Worm (Caenorhabditis elegans) whole organism, L4 larva: ENCODE data around the gene C14E2.6.

Experiments
- attf-4 ChIP-seq: sonication (generic microtip); optimal IDR thresholded peaks from 3 replicates; lab custom pipeline; 2017; ENCODE audit warnings: missing biosample characterization, missing genetic modification characterization
- daf-12 ChIP-seq: fragments of 150-350 bp; optimal IDR thresholded peaks from 2 replicates; lab custom pipeline; 2014; ENCODE audit warnings: missing biosample characterization, missing genetic modification reagents, missing genetic modification characterization
- egl-27 ChIP-seq: sonication (generic microtip); optimal IDR thresholded peaks from 3 replicates; lab custom pipeline; 2017; ENCODE audit warnings: missing biosample characterization, missing genetic modification reagents, missing genetic modification characterization
- hlh-11 ChIP-seq: fragments of 200-800 bp; sonication (Bioruptor generic); optimal IDR thresholded peaks from 2 replicates; lab custom pipeline; 2018; ENCODE audit warnings: mild to moderate bottlenecking, missing genetic modification characterization, missing compliant biosample characterization
- lsy-2 ChIP-seq, 2 experiments: fragments of 150-350 bp in 1 of 2; sonication (generic microtip) in 1 of 2; optimal IDR thresholded peaks; 2 replicates each; lab custom pipeline; 2014 to 2017; ENCODE audit warnings: missing biosample characterization in 2 of 2, missing genetic modification characterization in 2 of 2
- madf-5 ChIP-seq, 2 experiments: fragments of 200-800 bp; sonication (Bioruptor generic); IDR thresholded peaks; 2 replicates each; pipeline ENCODE4 v1.3.6; 2022; ENCODE audit warnings: missing compliant biosample characterization in 2 of 2, missing genetic modification characterization in 2 of 2
- snpc-4 ChIP-seq: fragments of 150-350 bp; optimal IDR thresholded peaks from 2 replicates; lab custom pipeline; 2014; ENCODE audit warnings: missing biosample characterization, missing genetic modification characterization
- tag-97 ChIP-seq: fragments of 200-800 bp; sonication (Bioruptor generic); IDR thresholded peaks from 2 replicates; pipeline ENCODE4 v1.3.6; 2022; ENCODE audit warnings: missing genetic modification characterization, missing compliant biosample characterization
- vab-7 ChIP-seq: fragments of 200-800 bp; sonication (Bioruptor generic); IDR thresholded peaks from 2 replicates; pipeline ENCODE4 v1.3.6; 2022; ENCODE audit warnings: missing genetic modification reagents, missing genetic modification characterization, missing compliant biosample characterization

ce11 chrX:1785692-1786091 is 44.1 kb downstream of the C14E2.6 start:
- TF ChIP-seq lsy-2 (tag; optimal IDR thresholded peaks at IDR 0.05; lab: Kevin White, UChicago) (no peak), egl-27 (tag; lab: Kevin White, UChicago) (no peak), vab-7 (GFP tag; lab: Robert Waterston, UW) (no peak), madf-5 (GFP tag; IDR thresholded peaks at IDR 0.05; lab: Robert Waterston, UW) (no peak), hlh-11 (tag; lab: Kevin White, UChicago) (no peak), tag-97 (GFP tag; lab: Robert Waterston, UW) (no peak), snpc-4 (tag; lab: Kevin White, UChicago) (no peak), daf-12 (tag; lab: Kevin White, UChicago) (no peak), attf-4 (tag; lab: Kevin White, UChicago) (no peak)
